Worm (Caenorhabditis elegans) whole organism, mixed stage, embryonic: ENCODE measurements around the gene Y57A10A.27.

Experiments
- M03D4.4 ChIP-seq: sonication (generic microtip); optimal IDR thresholded peaks from 2 replicates; lab custom pipeline; 2017; ENCODE audit warnings: mild to moderate bottlenecking, missing genetic modification characterization, missing compliant biosample characterization
- bed-3 ChIP-seq: fragments of 200-800 bp; sonication (Bioruptor generic); optimal IDR thresholded peaks from 3 replicates; lab custom pipeline; 2018; ENCODE audit warnings: mild to moderate bottlenecking, missing genetic modification characterization, moderate library complexity, missing compliant biosample characterization
- blmp-1 ChIP-seq: fragments of 150-350 bp; optimal IDR thresholded peaks from 2 replicates; lab custom pipeline; 2014; ENCODE audit warnings: missing biosample characterization, missing genetic modification characterization
- ceh-43 ChIP-seq: fragments of 200-800 bp; sonication (Bioruptor generic); optimal IDR thresholded peaks from 2 replicates; lab custom pipeline; 2018; ENCODE audit warnings: mild to moderate bottlenecking, missing genetic modification characterization, moderate library complexity, missing compliant biosample characterization
- ceh-83 ChIP-seq: fragments of 200-800 bp; sonication (Bioruptor generic); optimal IDR thresholded peaks from 2 replicates; lab custom pipeline; 2018; ENCODE audit warnings: mild to moderate bottlenecking, missing genetic modification characterization, missing compliant biosample characterization
- cnd-1 ChIP-seq: fragments of 200-800 bp; sonication (Bioruptor generic); optimal IDR thresholded peaks from 2 replicates; lab custom pipeline; 2018; ENCODE audit warnings: mild to moderate bottlenecking, missing genetic modification characterization, missing compliant biosample characterization
- drap-1 ChIP-seq: fragments of 200-800 bp; sonication (Bioruptor generic); optimal IDR thresholded peaks from 3 replicates; lab custom pipeline; 2018; ENCODE audit warnings: mild to moderate bottlenecking, missing genetic modification characterization, missing compliant biosample characterization
- elt-1 ChIP-seq: sonication (generic microtip); optimal IDR thresholded peaks from 2 replicates; lab custom pipeline; 2017; ENCODE audit warnings: missing genetic modification characterization, mild to moderate bottlenecking, missing compliant biosample characterization, antibody characterized with exemption, moderate library complexity, borderline replicate concordance; ENCODE audit not compliant: insufficient read depth
- elt-3 ChIP-seq: fragments of 150-350 bp; optimal IDR thresholded peaks from 2 replicates; lab custom pipeline; 2014; ENCODE audit warnings: missing biosample characterization, missing genetic modification characterization
- flh-1 ChIP-seq: fragments of 200-800 bp; sonication (Bioruptor generic); optimal IDR thresholded peaks from 2 replicates; lab custom pipeline; 2018; ENCODE audit warnings: mild to moderate bottlenecking, missing genetic modification characterization, moderate library complexity, missing compliant biosample characterization
- ham-2 ChIP-seq: fragments of 200-800 bp; sonication (Bioruptor generic); optimal IDR thresholded peaks from 2 replicates; lab custom pipeline; 2018; ENCODE audit warnings: mild to moderate bottlenecking, missing genetic modification characterization, missing compliant biosample characterization
- hlh-1 ChIP-seq: fragments of 150-350 bp; optimal IDR thresholded peaks from 2 replicates; lab custom pipeline; 2014; ENCODE audit warnings: missing biosample characterization, missing genetic modification reagents, missing genetic modification characterization
- lin-13 ChIP-seq: fragments of 150-350 bp; optimal IDR thresholded peaks from 2 replicates; lab custom pipeline; 2014; ENCODE audit warnings: missing biosample characterization, missing genetic modification characterization
- lin-32 ChIP-seq: fragments of 200-800 bp; sonication (Bioruptor generic); optimal IDR thresholded peaks from 2 replicates; lab custom pipeline; 2018; ENCODE audit warnings: mild to moderate bottlenecking, missing genetic modification characterization, missing compliant biosample characterization
- lsy-2 ChIP-seq: fragments of 150-350 bp; optimal IDR thresholded peaks from 2 replicates; lab custom pipeline; 2014; ENCODE audit warnings: missing biosample characterization, missing genetic modification characterization
- mep-1 ChIP-seq: fragments of 150-350 bp; optimal IDR thresholded peaks from 2 replicates; lab custom pipeline; 2017; ENCODE audit warnings: missing biosample characterization, missing genetic modification reagents, missing genetic modification characterization, inconsistent platforms
- mls-2 ChIP-seq: sonication (generic microtip); optimal IDR thresholded peaks from 2 replicates; lab custom pipeline; 2016; ENCODE audit warnings: mild to moderate bottlenecking, missing genetic modification characterization, moderate library complexity, missing compliant biosample characterization
- nhr-12 ChIP-seq: fragments of 150-350 bp; optimal IDR thresholded peaks from 2 replicates; lab custom pipeline; 2014; ENCODE audit warnings: missing biosample characterization, missing genetic modification characterization
- nhr-2 ChIP-seq: fragments of 150-350 bp; optimal IDR thresholded peaks from 2 replicates; lab custom pipeline; 2014; ENCODE audit warnings: missing biosample characterization, missing genetic modification characterization
- nhr-237 ChIP-seq: fragments of 150-350 bp; optimal IDR thresholded peaks from 2 replicates; lab custom pipeline; 2014; ENCODE audit warnings: missing biosample characterization, missing genetic modification characterization
- nhr-28 ChIP-seq: fragments of 150-350 bp; optimal IDR thresholded peaks from 2 replicates; lab custom pipeline; 2014; ENCODE audit warnings: missing biosample characterization, missing genetic modification characterization
- pha-4 ChIP-seq: fragments of 150-350 bp; optimal IDR thresholded peaks from 2 replicates; lab custom pipeline; 2018; ENCODE audit warnings: missing biosample characterization, missing genetic modification reagents, missing genetic modification characterization
- sem-2 ChIP-seq: fragments of 200-800 bp; sonication (Bioruptor generic); optimal IDR thresholded peaks from 2 replicates; lab custom pipeline; 2018; ENCODE audit warnings: mild to moderate bottlenecking, missing genetic modification characterization, missing compliant biosample characterization
- snpc-4 ChIP-seq: fragments of 150-350 bp; optimal IDR thresholded peaks from 2 replicates; lab custom pipeline; 2014; ENCODE audit warnings: missing biosample characterization, missing genetic modification characterization
- sptf-1 ChIP-seq: sonication (generic microtip); optimal IDR thresholded peaks from 2 replicates; lab custom pipeline; 2017; ENCODE audit warnings: mild to moderate bottlenecking, missing genetic modification characterization, moderate library complexity, missing compliant biosample characterization
- tbx-8 ChIP-seq: fragments of 200-800 bp; sonication (Bioruptor generic); optimal IDR thresholded peaks from 2 replicates; lab custom pipeline; 2018; ENCODE audit warnings: mild to moderate bottlenecking, missing genetic modification characterization, moderate library complexity, missing compliant biosample characterization
- unc-120 ChIP-seq: sonication (generic microtip); optimal IDR thresholded peaks from 2 replicates; lab custom pipeline; 2017; ENCODE audit warnings: missing genetic modification characterization, missing compliant biosample characterization; ENCODE audit not compliant: poor library complexity, severe bottlenecking
- unc-39 ChIP-seq: fragments of 150-350 bp; optimal IDR thresholded peaks from 2 replicates; lab custom pipeline; 2014; ENCODE audit warnings: missing biosample characterization, missing genetic modification characterization
- unc-62 ChIP-seq: fragments of 150-350 bp; optimal IDR thresholded peaks from 2 replicates; lab custom pipeline; 2014; ENCODE audit warnings: missing biosample characterization, missing genetic modification reagents, missing genetic modification characterization
- zip-8 ChIP-seq: fragments of 150-350 bp; optimal IDR thresholded peaks from 2 replicates; lab custom pipeline; 2014; ENCODE audit warnings: missing biosample characterization, missing genetic modification characterization
- ztf-11 ChIP-seq: fragments of 150-350 bp; optimal IDR thresholded peaks from 2 replicates; lab custom pipeline; 2014; ENCODE audit warnings: missing biosample characterization, missing genetic modification characterization

Gene Y57A10A.27

ce11 chrII:12266797-12267196 lies 8.0 kb downstream of the Y57A10A.27 start:
- no peak for TF ChIP-seq M03D4.4 (tag; lab: Kevin White, UChicago)
- no peak for TF ChIP-seq mls-2 (tag; lab: Kevin White, UChicago)
- TF ChIP-seq nhr-2 (tag; lab: Kevin White, UChicago), result no peak
- no peak for TF ChIP-seq unc-39 (tag; lab: Kevin White, UChicago)
- TF ChIP-seq lsy-2 (tag; lab: Kevin White, UChicago), result no peak
- no peak for TF ChIP-seq snpc-4 (tag; lab: Kevin White, UChicago)
- no peak for TF ChIP-seq pha-4 (tag; lab: Kevin White, UChicago)
- TF ChIP-seq elt-1 (tag; lab: Kevin White, UChicago), result no peak
- no peak for TF ChIP-seq bed-3 (GFP tag; lab: Kevin White, UChicago)
- no peak for TF ChIP-seq sptf-1 (tag; lab: Kevin White, UChicago)
- TF ChIP-seq, all 35 proteins: peak for 0

ce11 chrII:12266145-12266544 lies 8.7 kb downstream of the Y57A10A.27 start, which contains the start of gene tric-1B.1:
tric-1B.1 (minus strand) TSS chrII:12266245.
- TF ChIP-seq sptf-1 (tag; lab: Kevin White, UChicago), result no peak
- TF ChIP-seq cnd-1, result no peak
- TF ChIP-seq zip-8 (tag; lab: Kevin White, UChicago), result no peak
- no peak for TF ChIP-seq ztf-11 (tag; lab: Kevin White, UChicago)
- no peak for TF ChIP-seq hlh-1 (tag; lab: Kevin White, UChicago)
- no peak for TF ChIP-seq bed-3 (GFP tag; lab: Kevin White, UChicago)
- TF ChIP-seq lin-13 (tag; lab: Kevin White, UChicago), result no peak
- no peak for TF ChIP-seq mls-2 (tag; lab: Kevin White, UChicago)
- no peak for TF ChIP-seq unc-120 (tag; lab: Kevin White, UChicago)
- TF ChIP-seq pha-4 (tag; lab: Kevin White, UChicago), result no peak
- TF ChIP-seq sem-2, result no peak
- no peak for TF ChIP-seq ceh-43 (GFP tag; lab: Kevin White, UChicago)

- TF ChIP-seq drap-1 (GFP tag; lab: Kevin White, UChicago), result no peak
- TF ChIP-seq elt-3 (tag; lab: Kevin White, UChicago), result no peak
- no peak for TF ChIP-seq lin-32
- TF ChIP-seq sem-2, result no peak
These were observed 10.0 kb downstream of the Y57A10A.27 start for ce11 chrII:12264847-12265246.

- no peak for TF ChIP-seq tbx-8 (GFP tag; lab: Kevin White, UChicago)
- TF ChIP-seq flh-1 (GFP tag; lab: Kevin White, UChicago), result no peak
- peak; percentile 48 for TF ChIP-seq unc-62 (GFP tag; lab: Kevin White, UChicago)
- no peak for TF ChIP-seq lsy-2 (tag; lab: Kevin White, UChicago)
- no peak for TF ChIP-seq nhr-12
These were observed 10.8 kb downstream of the Y57A10A.27 start, which contains the start of gene faxc-1 for ce11 chrII:12263971-12264554. faxc-1 (plus strand) TSS chrII:12264192.

- peak; percentile 45 for TF ChIP-seq ham-2 (GFP tag; lab: Kevin White, UChicago)
- TF ChIP-seq unc-62 (GFP tag; lab: Kevin White, UChicago), result peak; percentile 61
- no peak for TF ChIP-seq M03D4.4 (tag; lab: Kevin White, UChicago)
- no peak for TF ChIP-seq sptf-1 (tag; lab: Kevin White, UChicago)
- no peak for TF ChIP-seq cnd-1
- TF ChIP-seq ceh-43 (GFP tag; lab: Kevin White, UChicago), result no peak
- peak; percentile 73 for TF ChIP-seq nhr-2 (tag; lab: Kevin White, UChicago)
- peak; percentile 46 for TF ChIP-seq elt-1 (tag; lab: Kevin White, UChicago)
- no peak for TF ChIP-seq tbx-8 (GFP tag; lab: Kevin White, UChicago)
- TF ChIP-seq drap-1 (GFP tag; lab: Kevin White, UChicago), result no peak
These were observed 12.3 kb downstream of the Y57A10A.27 start for ce11 chrII:12262567-12262966.

- TF ChIP-seq blmp-1 (tag; lab: Kevin White, UChicago) (no peak), bed-3 (GFP tag; lab: Kevin White, UChicago) (no peak), ztf-11 (tag; lab: Kevin White, UChicago) (no peak), mep-1 (no peak), nhr-237 (no peak), ceh-83 (GFP tag; lab: Kevin White, UChicago) (no peak), unc-62 (GFP tag; lab: Kevin White, UChicago) (no peak), elt-3 (tag; lab: Kevin White, UChicago) (no peak), snpc-4 (tag; lab: Kevin White, UChicago) (no peak), nhr-28 (tag; lab: Kevin White, UChicago) (no peak)
These were observed 13.6 kb downstream of the Y57A10A.27 start for ce11 chrII:12261147-12261821.
